Fruit fly (Drosophila melanogaster) whole organism, embryonic: ENCODE measurements around the gene CG13054.

Source experiments
- CG15601 ChIP-seq: fragments of 200-800 bp; sonication (Bioruptor generic); optimal IDR thresholded peaks from 3 replicates; lab custom pipeline; 2019; ENCODE audit warnings: missing biosample characterization, mild to moderate bottlenecking, missing genetic modification characterization, moderate library complexity
- CG31224 ChIP-seq: fragments of 200-800 bp; sonication (Bioruptor generic); IDR thresholded peaks from 2 replicates; pipeline ENCODE4 v1.3.6; 2022; ENCODE audit warnings: missing biosample characterization, missing genetic modification characterization
- CG8290 ChIP-seq, 3 experiments: fragments of 200-800 bp; sonication (Bioruptor generic); optimal IDR thresholded peaks; 2 replicates each; lab custom pipeline; 2016 to 2019; ENCODE audit warnings: missing biosample characterization in 3 of 3, missing genetic modification characterization in 3 of 3, mild to moderate bottlenecking in 2 of 3, moderate library complexity in 1 of 3
- CG8924 ChIP-seq: fragments of 200-800 bp; optimal IDR thresholded peaks from 3 replicates; lab custom pipeline; 2019; ENCODE audit warnings: missing biosample characterization, mild to moderate bottlenecking, missing genetic modification characterization, moderate library complexity
- Elba2 ChIP-seq: fragments of 200-800 bp; sonication (Bioruptor generic); optimal IDR thresholded peaks from 3 replicates; lab custom pipeline; 2016; ENCODE audit warnings: missing biosample characterization, missing genetic modification characterization
- Mad ChIP-seq: fragments of 200-800 bp; sonication (Bioruptor generic); optimal IDR thresholded peaks from 2 replicates; lab custom pipeline; 2016; ENCODE audit warnings: missing biosample characterization, missing genetic modification characterization
- NFAT ChIP-seq: fragments of 200-800 bp; sonication (Bioruptor generic); IDR thresholded peaks from 2 replicates; pipeline ENCODE4 v1.3.6; 2022; ENCODE audit warnings: missing biosample characterization, missing genetic modification characterization
- PHDP ChIP-seq: fragments of 200-800 bp; sonication (Bioruptor generic); optimal IDR thresholded peaks from 3 replicates; lab custom pipeline; 2018; ENCODE audit warnings: missing biosample characterization, mild to moderate bottlenecking, missing genetic modification characterization, moderate library complexity
- Ssrp ChIP-seq: fragments of 200-800 bp; sonication (Bioruptor generic); optimal IDR thresholded peaks from 2 replicates; lab custom pipeline; 2018; ENCODE audit warnings: missing biosample characterization, mild to moderate bottlenecking, missing genetic modification characterization, moderate library complexity
- crp ChIP-seq, 2 experiments: fragments of 200-800 bp; sonication (Bioruptor generic); optimal IDR thresholded peaks; 2 replicates in 1 of 2; 3 replicates in 1 of 2; lab custom pipeline; 2017; ENCODE audit warnings: missing biosample characterization in 2 of 2, missing genetic modification characterization in 2 of 2, mild to moderate bottlenecking in 1 of 2, moderate library complexity in 1 of 2
- esg ChIP-seq: fragments of 200-800 bp; sonication (Bioruptor generic); conservative IDR thresholded peaks from 2 replicates; pipeline ENCODE4 v1.3.6; 2022; ENCODE audit warnings: missing biosample characterization, missing genetic modification characterization
- fu2 ChIP-seq: fragments of 200-800 bp; sonication (Bioruptor generic); optimal IDR thresholded peaks from 2 replicates; lab custom pipeline; 2016; ENCODE audit warnings: missing biosample characterization, missing genetic modification characterization
- h ChIP-seq: fragments of >200 bp; optimal IDR thresholded peaks from 2 replicates; lab custom pipeline; 2017
- lilli ChIP-seq: fragments of 200-800 bp; sonication (Bioruptor generic); optimal IDR thresholded peaks from 3 replicates; lab custom pipeline; 2016; ENCODE audit warnings: missing biosample characterization, missing genetic modification characterization

DNA sequence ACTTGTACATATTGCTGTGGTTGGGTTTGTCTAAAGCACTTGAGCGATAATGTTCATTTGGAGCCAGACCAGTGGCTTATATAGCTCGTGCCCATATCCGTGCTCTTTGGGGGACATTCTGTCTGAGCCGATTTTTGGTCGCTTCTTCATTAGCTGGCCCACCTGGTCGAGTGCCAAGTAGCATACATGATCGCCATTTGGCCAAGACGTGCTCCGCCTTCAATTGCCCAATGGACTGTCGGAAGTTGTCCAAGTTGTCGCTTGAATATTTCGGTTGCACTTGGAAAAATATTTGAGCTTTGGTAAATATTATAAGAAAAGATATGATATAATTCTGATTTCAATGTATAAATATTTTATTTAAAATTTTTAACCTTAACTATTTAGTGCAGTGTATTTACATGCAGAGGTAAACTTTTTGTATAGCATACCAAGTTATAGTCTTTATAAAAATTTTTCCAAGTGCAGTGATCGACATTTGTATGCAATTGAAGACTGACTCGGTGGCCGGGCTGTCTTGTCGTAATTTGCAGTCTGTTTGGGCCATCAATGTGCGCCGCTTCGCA, 28.4 kb upstream of the CG13054 start, which contains the start of gene CG13047:
- TF ChIP-seq CG8290 (GFP tag; optimal IDR thresholded peaks at IDR 0.05; lab: Kevin White, UChicago) = no peak
- no peak for TF ChIP-seq CG8290 (tag; optimal IDR thresholded peaks at IDR 0.05; lab: Kevin White, UChicago)
- TF ChIP-seq Mad (GFP tag; lab: Kevin White, UChicago) = no peak
- no peak for TF ChIP-seq crp (GFP tag; optimal IDR thresholded peaks at IDR 0.05; lab: Kevin White, UChicago)
- no peak for TF ChIP-seq CG15601 (tag; lab: Kevin White, UChicago)
- no peak for TF ChIP-seq esg (GFP tag; lab: Robert Waterston, UW)
- no peak for TF ChIP-seq h
- no peak for TF ChIP-seq fu2 (GFP tag; lab: Kevin White, UChicago)
- no peak for TF ChIP-seq Ssrp (tag; lab: Kevin White, UChicago)
- TF ChIP-seq CG31224 (GFP tag; lab: Robert Waterston, UW) = no peak
- TF ChIP-seq PHDP (tag; lab: Kevin White, UChicago) = no peak
- TF ChIP-seq NFAT = no peak
- no peak for TF ChIP-seq CG8924 (tag; lab: Kevin White, UChicago)
- no peak for TF ChIP-seq lilli (GFP tag; lab: Kevin White, UChicago)
- no peak for TF ChIP-seq Elba2 (GFP tag; lab: Kevin White, UChicago)
